Fruit fly (Drosophila melanogaster) whole organism, embryonic: ENCODE data around the gene Vps29.

Source experiments
- Ada2b ChIP-seq: fragments of 200-800 bp; sonication (Bioruptor generic); IDR thresholded peaks from 2 replicates; pipeline ENCODE4 v1.3.6; 2022; ENCODE audit warnings: missing biosample characterization, missing genetic modification characterization
- Awh ChIP-seq: fragments of 200-800 bp; sonication (Bioruptor generic); IDR thresholded peaks from 2 replicates; pipeline ENCODE4, ENCODE4 v1.3.6; 2022; ENCODE audit warnings: missing biosample characterization, missing genetic modification characterization
- BEAF-32 ChIP-seq: fragments of 200-800 bp; sonication (Bioruptor generic); optimal IDR thresholded peaks from 3 replicates; lab custom pipeline; 2017; ENCODE audit warnings: missing biosample characterization, missing genetic modification characterization, mild to moderate bottlenecking, moderate library complexity, missing genetic modification reagents
- Bdp1 ChIP-seq: fragments of 200-800 bp; sonication (Bioruptor generic); optimal IDR thresholded peaks from 3 replicates; lab custom pipeline; 2016; ENCODE audit warnings: missing biosample characterization, missing genetic modification characterization
- CG10543 ChIP-seq: fragments of 200-800 bp; sonication (Bioruptor generic); optimal IDR thresholded peaks from 3 replicates; lab custom pipeline; 2017; ENCODE audit warnings: missing biosample characterization, mild to moderate bottlenecking, missing genetic modification characterization, moderate library complexity
- CG12391 ChIP-seq: fragments of 200-800 bp; sonication (Bioruptor generic); optimal IDR thresholded peaks from 3 replicates; lab custom pipeline; 2018; ENCODE audit warnings: missing biosample characterization, mild to moderate bottlenecking, missing genetic modification characterization, moderate library complexity
- CG12942 ChIP-seq: fragments of 200-800 bp; sonication (Bioruptor generic); optimal IDR thresholded peaks from 3 replicates; lab custom pipeline; 2016; ENCODE audit warnings: missing biosample characterization, missing genetic modification characterization
- CG13624 ChIP-seq: fragments of 200-800 bp; sonication (Bioruptor generic); optimal IDR thresholded peaks from 2 replicates; lab custom pipeline; 2016; ENCODE audit warnings: missing biosample characterization, missing genetic modification characterization
- CG14965 ChIP-seq: fragments of 200-800 bp; sonication (Bioruptor generic); optimal IDR thresholded peaks from 2 replicates; lab custom pipeline; 2016; ENCODE audit warnings: missing biosample characterization, missing genetic modification characterization, borderline replicate concordance
- CG15601 ChIP-seq: fragments of 200-800 bp; sonication (Bioruptor generic); optimal IDR thresholded peaks from 3 replicates; lab custom pipeline; 2019; ENCODE audit warnings: missing biosample characterization, mild to moderate bottlenecking, missing genetic modification characterization, moderate library complexity
- CG17829 ChIP-seq: fragments of 200-800 bp; optimal IDR thresholded peaks from 2 replicates; lab custom pipeline; 2019; ENCODE audit warnings: missing biosample characterization, mild to moderate bottlenecking, missing genetic modification characterization, moderate library complexity
- CG17912 ChIP-seq: fragments of 200-800 bp; sonication (Bioruptor generic); optimal IDR thresholded peaks from 2 replicates; lab custom pipeline; 2018; ENCODE audit warnings: missing biosample characterization, mild to moderate bottlenecking, missing genetic modification characterization
- CG18476 ChIP-seq: fragments of 200-800 bp; sonication (Bioruptor generic); optimal IDR thresholded peaks from 2 replicates; lab custom pipeline; 2016; ENCODE audit warnings: missing biosample characterization, mild to moderate bottlenecking, missing genetic modification characterization
- CG2129 ChIP-seq: fragments of 200-800 bp; sonication (Bioruptor generic); IDR thresholded peaks from 2 replicates; pipeline ENCODE4 v1.3.6; 2022; ENCODE audit warnings: missing biosample characterization, missing genetic modification characterization; ENCODE audit not compliant: partially characterized antibody
- CG30020 ChIP-seq: fragments of 200-800 bp; optimal IDR thresholded peaks from 2 replicates; lab custom pipeline; 2019; ENCODE audit warnings: missing biosample characterization, mild to moderate bottlenecking, missing genetic modification characterization, moderate library complexity
- CG3065 ChIP-seq: fragments of 200-800 bp; sonication (Bioruptor generic); optimal IDR thresholded peaks from 2 replicates; lab custom pipeline; 2016; ENCODE audit warnings: missing biosample characterization, missing genetic modification characterization
- CG3281 ChIP-seq: fragments of 200-800 bp; sonication (Bioruptor generic); optimal IDR thresholded peaks from 3 replicates; lab custom pipeline; 2017; ENCODE audit warnings: missing biosample characterization, mild to moderate bottlenecking, missing genetic modification characterization
- CG4328 ChIP-seq: fragments of 200-800 bp; sonication (Bioruptor generic); optimal IDR thresholded peaks from 3 replicates; lab custom pipeline; 2017; ENCODE audit warnings: missing biosample characterization, missing genetic modification reagents, missing genetic modification characterization
- CG6791 ChIP-seq: fragments of 200-800 bp; sonication (Bioruptor generic); IDR thresholded peaks from 3 replicates; pipeline ENCODE4 v1.3.6; 2022; ENCODE audit warnings: missing biosample characterization, missing genetic modification characterization; ENCODE audit not compliant: partially characterized antibody
- CG6854 ChIP-seq: fragments of 200-800 bp; sonication (Bioruptor generic); optimal IDR thresholded peaks from 3 replicates; lab custom pipeline; 2017; ENCODE audit warnings: missing biosample characterization, mild to moderate bottlenecking, missing genetic modification characterization
- CG8089 ChIP-seq: fragments of 200-800 bp; sonication (Bioruptor generic); optimal IDR thresholded peaks from 3 replicates; lab custom pipeline; 2016; ENCODE audit warnings: missing biosample characterization, missing genetic modification characterization
- CG9727 ChIP-seq: fragments of 200-800 bp; sonication (Bioruptor generic); optimal IDR thresholded peaks from 3 replicates; lab custom pipeline; 2017; ENCODE audit warnings: missing biosample characterization, mild to moderate bottlenecking, missing genetic modification characterization
- Dfd ChIP-seq, 2 experiments: fragments of >200 bp; optimal IDR thresholded peaks; 2 replicates each; lab custom pipeline; 2017; ENCODE audit warnings: missing biosample characterization in 2 of 2, missing genetic modification characterization in 2 of 2
- Hr3 ChIP-seq: fragments of 200-800 bp; sonication (Bioruptor generic); optimal IDR thresholded peaks from 3 replicates; lab custom pipeline; 2016; ENCODE audit warnings: missing biosample characterization, missing genetic modification characterization
- Hr78 ChIP-seq, 2 experiments: fragments of 200-800 bp in 1 of 2; fragments of >200 bp in 1 of 2; sonication (Bioruptor generic) in 1 of 2; optimal IDR thresholded peaks; 2 replicates each; lab custom pipeline; 2017 to 2019; ENCODE audit warnings: missing biosample characterization in 2 of 2, missing genetic modification characterization in 2 of 2, mild to moderate bottlenecking in 1 of 2, moderate library complexity in 1 of 2
- Hsf ChIP-seq: fragments of 200-800 bp; sonication (Bioruptor generic); optimal IDR thresholded peaks from 3 replicates; lab custom pipeline; 2016; ENCODE audit warnings: missing biosample characterization, missing genetic modification characterization
- Mad ChIP-seq: fragments of 200-800 bp; sonication (Bioruptor generic); optimal IDR thresholded peaks from 2 replicates; lab custom pipeline; 2016; ENCODE audit warnings: missing biosample characterization, missing genetic modification characterization
- Mrtf ChIP-seq: fragments of 200-800 bp; sonication (Bioruptor generic); IDR thresholded peaks from 3 replicates; pipeline ENCODE4 v1.3.6; 2022; ENCODE audit warnings: missing biosample characterization, missing genetic modification characterization
- NFAT ChIP-seq: fragments of 200-800 bp; sonication (Bioruptor generic); IDR thresholded peaks from 2 replicates; pipeline ENCODE4 v1.3.6; 2022; ENCODE audit warnings: missing biosample characterization, missing genetic modification characterization
- Pdp1 ChIP-seq, 2 experiments: fragments of 200-800 bp; sonication (Bioruptor generic); optimal IDR thresholded peaks; 3 replicates each; lab custom pipeline; 2016; ENCODE audit warnings: missing biosample characterization in 2 of 2, missing genetic modification characterization in 2 of 2, mild to moderate bottlenecking in 1 of 2, moderate library complexity in 1 of 2
- Scr ChIP-seq: fragments of 200-800 bp; sonication (Bioruptor generic); IDR thresholded peaks from 2 replicates; pipeline ENCODE4 v1.3.6; 2022; ENCODE audit warnings: missing biosample characterization, missing genetic modification characterization; ENCODE audit not compliant: partially characterized antibody
- Six4 ChIP-seq: fragments of 200-800 bp; sonication (Bioruptor generic); optimal IDR thresholded peaks from 2 replicates; lab custom pipeline; 2016; ENCODE audit warnings: missing biosample characterization, missing genetic modification characterization
- ara ChIP-seq: fragments of 200-800 bp; sonication (Bioruptor generic); IDR thresholded peaks from 2 replicates; pipeline ENCODE4 v1.3.6; 2022; ENCODE audit warnings: missing biosample characterization, missing genetic modification characterization
- bcd ChIP-seq: fragments of 200-800 bp; sonication (Bioruptor generic); optimal IDR thresholded peaks from 2 replicates; lab custom pipeline; 2017; ENCODE audit warnings: missing biosample characterization, mild to moderate bottlenecking, missing genetic modification characterization
- chinmo ChIP-seq: fragments of 200-800 bp; sonication (Bioruptor generic); IDR thresholded peaks from 4 replicates; pipeline ENCODE4 v1.3.6; 2022; ENCODE audit warnings: missing biosample characterization, missing genetic modification characterization; ENCODE audit not compliant: partially characterized antibody
- crc ChIP-seq: fragments of 200-800 bp; sonication (Bioruptor generic); optimal IDR thresholded peaks from 2 replicates; lab custom pipeline; 2016; ENCODE audit warnings: missing biosample characterization, missing genetic modification characterization
- cwo ChIP-seq: fragments of 200-800 bp; sonication (Bioruptor generic); optimal IDR thresholded peaks from 3 replicates; lab custom pipeline; 2017; ENCODE audit warnings: missing biosample characterization, missing genetic modification characterization, mild to moderate bottlenecking, moderate library complexity, missing genetic modification reagents
- en ChIP-seq: fragments of 200-800 bp; sonication (Bioruptor generic); optimal IDR thresholded peaks from 2 replicates; lab custom pipeline; 2016; ENCODE audit warnings: missing biosample characterization, missing genetic modification characterization
- esg ChIP-seq: fragments of 200-800 bp; sonication (Bioruptor generic); conservative IDR thresholded peaks from 2 replicates; pipeline ENCODE4 v1.3.6; 2022; ENCODE audit warnings: missing biosample characterization, missing genetic modification characterization
- lbe ChIP-seq: fragments of 200-800 bp; sonication (Bioruptor generic); optimal IDR thresholded peaks from 2 replicates; lab custom pipeline; 2016; ENCODE audit warnings: missing biosample characterization, mild to moderate bottlenecking, missing genetic modification characterization
- oc ChIP-seq: fragments of 200-800 bp; sonication (Bioruptor generic); optimal IDR thresholded peaks from 2 replicates; lab custom pipeline; 2018; ENCODE audit warnings: missing biosample characterization, mild to moderate bottlenecking, missing genetic modification characterization, moderate library complexity
- rib ChIP-seq: fragments of 200-800 bp; sonication (Bioruptor generic); IDR thresholded peaks from 2 replicates; pipeline ENCODE4 v1.3.6; 2022; ENCODE audit warnings: missing biosample characterization, missing genetic modification characterization
- sr ChIP-seq: fragments of 200-800 bp; sonication (Bioruptor generic); IDR thresholded peaks from 3 replicates; pipeline ENCODE4 v1.3.6; 2022; ENCODE audit warnings: missing biosample characterization, missing genetic modification characterization
- tin ChIP-seq: fragments of 200-800 bp; sonication (Bioruptor generic); optimal IDR thresholded peaks from 3 replicates; lab custom pipeline; 2016; ENCODE audit warnings: missing biosample characterization, missing genetic modification characterization
- unc-4 ChIP-seq: fragments of 200-800 bp; sonication (Bioruptor generic); IDR thresholded peaks from 2 replicates; pipeline ENCODE4 v1.3.6; 2022; ENCODE audit warnings: missing biosample characterization, missing genetic modification characterization; ENCODE audit not compliant: partially characterized antibody
- zf30C ChIP-seq: fragments of 200-800 bp; sonication (Bioruptor generic); optimal IDR thresholded peaks from 3 replicates; lab custom pipeline; 2018; ENCODE audit warnings: missing biosample characterization, mild to moderate bottlenecking, missing genetic modification characterization
- zfh1 ChIP-seq: fragments of 200-800 bp; sonication (Bioruptor generic); IDR thresholded peaks from 3 replicates; pipeline ENCODE4 v1.3.6; 2022; ENCODE audit warnings: missing biosample characterization, missing genetic modification characterization

The Vps29 gene

dm6 chr2L:1185642-1186497 is 35.3 kb downstream of the Vps29 start, which contains the start of gene CG5001 (continued):
- TF ChIP-seq CG12942 (peak; percentile 73), CG13624 (GFP tag; lab: Kevin White, UChicago) (peak; percentile 77), NFAT (GFP tag; lab: Robert Waterston, UW) (peak; percentile 90), Six4 (GFP tag; lab: Kevin White, UChicago) (peak; percentile 77), BEAF-32 (GFP tag; lab: Kevin White, UChicago) (no peak), Hr78 (GFP tag; optimal IDR thresholded peaks at IDR 0.05; lab: Kevin White, UChicago) (peak in 1 of 2 experiments; percentile 61), crc (GFP tag; lab: Kevin White, UChicago) (peak; percentile 34), rib (GFP tag; lab: Robert Waterston, UW) (peak; percentile 62), CG30020 (tag; lab: Kevin White, UChicago) (no peak), Mrtf (GFP tag; lab: Robert Waterston, UW) (peak; percentile 84), CG17912 (GFP tag; lab: Kevin White, UChicago) (no peak), Bdp1 (GFP tag; lab: Kevin White, UChicago) (peak; percentile 28), CG3065 (GFP tag; lab: Kevin White, UChicago) (no peak), zf30C (GFP tag; lab: Kevin White, UChicago) (no peak), CG6791 (no peak), CG10543 (peak; percentile 77), cwo (GFP tag; lab: Kevin White, UChicago) (peak; percentile 76), CG2129 (GFP tag; lab: Robert Waterston, UW) (no peak), CG9727 (GFP tag; lab: Kevin White, UChicago) (peak; percentile 73), CG6854 (peak; percentile 61), bcd (GFP tag; lab: Kevin White, UChicago) (peak; percentile 84), chinmo (peak; percentile 96), oc (peak; percentile 82), CG17829 (tag; lab: Kevin White, UChicago) (peak; percentile 91), Hr3 (GFP tag; lab: Kevin White, UChicago) (peak; percentile 82), Awh (GFP tag; lab: Robert Waterston, UW) (peak; percentile 94), CG8089 (GFP tag; lab: Kevin White, UChicago) (peak; percentile 13), CG14965 (GFP tag; lab: Kevin White, UChicago) (no peak), CG4328 (GFP tag; lab: Kevin White, UChicago) (peak; percentile 84), Hsf (GFP tag; lab: Kevin White, UChicago) (peak; percentile 79), en (GFP tag; lab: Kevin White, UChicago) (peak; percentile 58), CG15601 (peak; percentile 76), sr (GFP tag; lab: Robert Waterston, UW) (peak; percentile 94), CG18476 (GFP tag; lab: Kevin White, UChicago) (peak; percentile 67), esg (GFP tag; lab: Robert Waterston, UW) (peak; percentile 74), Pdp1 (GFP tag; optimal IDR thresholded peaks at IDR 0.05; lab: Kevin White, UChicago) (peak; percentile 62 to 90), zfh1 (GFP tag; lab: Robert Waterston, UW) (peak; percentile 92), Ada2b (GFP tag; lab: Robert Waterston, UW) (peak; percentile 79), CG3281 (GFP tag; lab: Kevin White, UChicago) (peak; percentile 81), CG12391 (tag; lab: Kevin White, UChicago) (peak; percentile 93), ara (GFP tag; lab: Robert Waterston, UW) (peak; percentile 76), Scr (GFP tag; lab: Robert Waterston, UW) (0 out of 2 replicates have a peak, but pooled peaks have one; percentile 12), tin (GFP tag; lab: Kevin White, UChicago) (peak; percentile 79), Mad (GFP tag; lab: Kevin White, UChicago) (peak; percentile 46), lbe (GFP tag; lab: Kevin White, UChicago) (no peak), Dfd (GFP tag; optimal IDR thresholded peaks at IDR 0.05; lab: Kevin White, UChicago) (peak in 1 of 2 experiments; percentile 48), unc-4 (GFP tag; lab: Robert Waterston, UW) (peak; percentile 47; the same call in 1 of the 2 replicates)
